Fruit fly (Drosophila melanogaster): ENCODE measurements around the gene nht.

nht gene

DNA sequence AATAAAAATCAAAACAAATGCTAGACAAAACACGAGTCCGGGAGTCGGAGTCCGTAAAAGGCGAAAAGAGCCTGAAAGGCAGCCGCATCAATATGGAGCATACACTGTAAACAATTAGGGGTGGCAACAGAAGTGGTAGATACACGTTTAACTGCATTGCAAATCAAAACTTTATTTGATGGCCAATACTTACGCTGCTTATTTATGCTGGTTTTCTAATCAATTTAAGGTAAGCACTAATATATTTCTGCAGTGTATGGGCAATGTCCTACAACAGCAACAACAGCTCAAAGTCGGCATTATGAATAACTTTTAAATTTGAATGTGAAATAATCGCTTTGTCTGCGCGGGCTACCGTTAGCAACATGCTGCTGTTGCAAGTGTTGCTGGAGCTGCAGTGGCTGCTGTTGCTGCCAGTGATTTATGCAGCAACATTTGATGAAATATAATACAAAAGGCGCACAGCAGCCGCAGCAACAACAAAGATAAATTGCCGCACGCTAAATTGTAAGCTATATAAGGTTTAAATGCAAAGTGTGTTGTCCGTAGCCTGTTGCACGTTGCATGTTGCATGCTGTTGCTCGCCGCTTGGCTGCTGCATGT lies 45.1 kb downstream of the nht start (continued):
- TF ChIP-seq spab (GFP tag; optimal IDR thresholded peaks at IDR 0.05) (no peak), CG6163 (GFP tag; IDR thresholded peaks at IDR 0.05) (peak; percentile 34; the same call in 1 of the 3 replicates), CG6276 (GFP tag; optimal IDR thresholded peaks at IDR 0.05) (peak; percentile 24), CG34406 (GFP tag; optimal IDR thresholded peaks at IDR 0.05) (no peak), CG9139 (GFP tag; optimal IDR thresholded peaks at IDR 0.05) (no peak), CG11902 (GFP tag; optimal IDR thresholded peaks at IDR 0.05) (no peak), CG1621 (tag; optimal IDR thresholded peaks at IDR 0.05) (no peak), fkh (GFP tag; optimal IDR thresholded peaks at IDR 0.05) (no peak), lz (GFP tag; optimal IDR thresholded peaks at IDR 0.05) (no peak), CG4318 (GFP tag; optimal IDR thresholded peaks at IDR 0.05) (no peak), ss (GFP tag; optimal IDR thresholded peaks at IDR 0.05) (no peak), eg (GFP tag; IDR thresholded peaks at IDR 0.05) (0 out of 3 replicates have a peak, but pooled peaks have one; percentile 29), Eip93F (GFP tag; optimal IDR thresholded peaks at IDR 0.05) (no peak), Lpt (GFP tag; optimal IDR thresholded peaks at IDR 0.05) (no peak), Eip75B (GFP tag; optimal IDR thresholded peaks at IDR 0.05) (peak; percentile 5), topi (GFP tag; optimal IDR thresholded peaks at IDR 0.05) (peak; percentile 30), CG8319 (GFP tag; optimal IDR thresholded peaks at IDR 0.05) (no peak), Sox14 (GFP tag; optimal IDR thresholded peaks at IDR 0.05) (no peak), dsx (GFP tag; optimal IDR thresholded peaks at IDR 0.05; ENCODE audit: poor library complexity, severe bottlenecking) (no peak), Ets96B (tag; optimal IDR thresholded peaks at IDR 0.05) (peak; percentile 14), net (GFP tag; optimal IDR thresholded peaks at IDR 0.05) (no peak), OdsH (GFP tag; optimal IDR thresholded peaks at IDR 0.05) (peak; percentile 1), CG3919 (GFP tag; optimal IDR thresholded peaks at IDR 0.05) (peak; percentile 44), CG10631 (GFP tag; optimal IDR thresholded peaks at IDR 0.05) (peak; percentile 7), CG32006 (GFP tag; optimal IDR thresholded peaks at IDR 0.05) (peak; percentile 35), svp (GFP tag) (peak; percentile 78), acj6 (GFP tag; optimal IDR thresholded peaks at IDR 0.05) (peak; percentile 42), Hr39 (GFP tag; optimal IDR thresholded peaks at IDR 0.05) (peak; percentile 26), achi (GFP tag; optimal IDR thresholded peaks at IDR 0.05) (peak; percentile 35), vri (GFP tag; optimal IDR thresholded peaks at IDR 0.05) (no peak), Gug (GFP tag; IDR thresholded peaks at IDR 0.05) (no peak)

DNA sequence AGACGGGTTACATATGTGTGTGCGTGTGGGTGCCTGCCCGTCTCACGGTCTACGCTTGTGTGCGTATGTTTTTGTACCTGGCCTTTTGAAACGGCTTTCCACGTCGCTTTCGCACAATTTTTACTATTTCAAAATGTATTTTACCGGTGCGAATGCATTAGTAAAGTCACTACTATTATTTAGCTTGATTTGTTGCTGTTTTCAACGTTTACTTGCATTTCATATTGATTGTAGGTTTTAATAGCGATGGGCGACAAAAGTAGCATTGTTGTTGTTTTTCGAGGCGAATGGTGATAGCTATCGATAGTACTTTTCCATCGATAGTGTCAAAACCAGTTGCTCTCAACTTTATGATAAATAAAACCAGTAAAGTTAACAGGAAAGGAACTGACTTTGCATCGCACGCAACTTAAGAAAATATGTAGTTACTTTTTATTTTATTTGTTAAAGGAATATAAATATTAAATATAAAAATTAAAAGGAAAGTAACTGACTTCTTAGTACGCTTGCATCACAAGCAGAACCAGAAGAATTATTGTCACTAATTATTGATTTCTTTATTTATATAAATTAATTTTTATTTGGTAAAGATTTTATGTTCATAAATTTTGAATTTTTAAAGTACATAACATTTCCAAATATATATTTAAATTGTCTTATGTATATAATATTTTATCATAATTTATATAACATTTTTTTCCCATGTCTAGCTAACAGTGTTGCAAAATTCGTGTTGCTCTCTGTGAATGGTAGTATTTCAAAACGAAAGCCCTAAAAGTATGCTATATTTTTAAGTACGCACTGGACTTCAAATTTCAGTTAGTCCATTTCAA lies 46.7 kb downstream of the nht start, which contains the start of gene Cul3:
Cul3 (minus strand) TSS at position 268 of the 833 bp plus-strand sequence.
- TF ChIP-seq CG3032 (tag; optimal IDR thresholded peaks at IDR 0.05) (peak; percentile 46), Ets96B (tag; optimal IDR thresholded peaks at IDR 0.05) (no peak), CG11902 (GFP tag; optimal IDR thresholded peaks at IDR 0.05) (no peak), Eip78C (GFP tag) (peak; percentile 66), salr (GFP tag; optimal IDR thresholded peaks at IDR 0.05) (peak in 1 of 2 experiments; percentile 39), CG32006 (GFP tag; optimal IDR thresholded peaks at IDR 0.05) (peak; percentile 29), svp (GFP tag) (peak; percentile 35), esn (GFP tag; optimal IDR thresholded peaks at IDR 0.05) (peak; percentile 17), fkh (GFP tag; optimal IDR thresholded peaks at IDR 0.05) (peak; percentile 9), CG1621 (tag; optimal IDR thresholded peaks at IDR 0.05) (no peak), CG10631 (GFP tag; optimal IDR thresholded peaks at IDR 0.05) (peak; percentile 51), dac (GFP tag; optimal IDR thresholded peaks at IDR 0.05) (no peak), OdsH (GFP tag; optimal IDR thresholded peaks at IDR 0.05) (peak; percentile 3), CG8319 (GFP tag; optimal IDR thresholded peaks at IDR 0.05) (no peak), acj6 (GFP tag; optimal IDR thresholded peaks at IDR 0.05) (peak; percentile 6), Sox14 (GFP tag; optimal IDR thresholded peaks at IDR 0.05) (peak; percentile 6), CG3919 (GFP tag; optimal IDR thresholded peaks at IDR 0.05) (no peak)
